Fruit fly (Drosophila melanogaster) Kc167 (cell line): ENCODE data around the gene CycT.

ENCODE experiments used
- Sin3A ChIP-seq: fragments of >200 bp; optimal IDR thresholded peaks from 2 replicates; lab custom pipeline; 2018; ENCODE audit warnings: missing external identifiers
- h ChIP-seq: fragments of >200 bp; optimal IDR thresholded peaks from 3 replicates; lab custom pipeline; 2018; ENCODE audit warnings: missing external identifiers

dm6 chr3L:17530471-17531149 is 27.0 kb downstream of the CycT start:
- TF ChIP-seq h (lab: Kevin White, UChicago) (no peak), Sin3A (lab: Kevin White, UChicago) (no peak)
